Worm (Caenorhabditis elegans): Measurements from ENCODE around the gene clec-125.

The clec-125 gene

DNA sequence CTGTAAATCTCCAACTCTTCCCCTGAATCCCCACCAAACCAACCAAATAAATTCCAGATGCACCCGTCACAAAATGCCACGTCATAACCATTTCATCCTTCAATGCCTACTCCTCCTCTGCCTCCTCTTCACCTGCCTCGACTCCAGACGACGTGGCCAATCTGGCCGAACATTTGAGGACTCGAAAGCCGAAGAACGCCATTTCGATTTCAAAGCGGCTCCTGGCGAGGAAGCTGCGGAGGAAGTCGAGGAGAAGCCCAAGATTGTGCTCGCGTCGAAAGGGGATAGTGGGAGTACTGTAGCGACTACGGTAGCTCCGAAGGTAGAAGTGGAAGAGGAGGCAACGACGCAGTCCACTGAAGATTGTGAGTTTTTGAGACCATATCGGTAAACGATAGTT is 41.6 kb downstream of the clec-125 start, which contains the start of gene lgc-45:
Gene lgc-45, plus strand, starts transcription at position 56 of the 400 bp plus-strand sequence.
- TF ChIP-seq K11D2.4 (GFP tag; IDR thresholded peaks at IDR 0.05) (no peak), zfh-2 (GFP tag; conservative IDR thresholded peaks at IDR 0.05) (peak; percentile 72)

DNA sequence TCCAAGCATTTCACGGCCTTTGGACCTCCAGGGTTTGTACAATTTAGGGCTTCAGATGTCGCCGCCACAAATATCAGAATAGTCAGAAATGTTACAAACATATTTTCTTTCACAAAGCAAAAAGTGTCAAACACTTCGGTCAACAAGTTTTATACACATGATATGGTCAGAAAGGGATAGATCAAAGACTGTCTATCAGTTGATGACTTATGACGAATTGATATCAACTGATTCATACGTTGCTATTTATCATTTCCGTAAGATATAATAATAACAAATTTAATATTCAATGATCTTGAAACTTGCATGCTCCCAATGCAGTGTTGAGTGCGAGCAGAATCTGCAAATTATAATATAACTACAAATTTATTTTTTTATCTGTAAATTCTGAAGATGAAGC is 44.8 kb downstream of the clec-125 start, which contains the start of gene W10G11.1:
Gene W10G11.1, minus strand, starts transcription at position 101 of the 400 bp plus-strand sequence.
- no peak for TF ChIP-seq atf-7 (tag; optimal IDR thresholded peaks at IDR 0.05)
- no peak for TF ChIP-seq T26A5.8 (tag; optimal IDR thresholded peaks at IDR 0.05)
- no peak for TF ChIP-seq snpc-1.3 (tag; optimal IDR thresholded peaks at IDR 0.05; ENCODE audit: insufficient read depth)
- no peak for TF ChIP-seq sea-2 (GFP tag; IDR thresholded peaks at IDR 0.05)
- no peak for TF ChIP-seq F52B5.7 (tag; optimal IDR thresholded peaks at IDR 0.05)
- TF ChIP-seq lir-1 (GFP tag; conservative IDR thresholded peaks at IDR 0.05) = no peak
- TF ChIP-seq repo-1 (tag; optimal IDR thresholded peaks at IDR 0.05) = no peak

DNA sequence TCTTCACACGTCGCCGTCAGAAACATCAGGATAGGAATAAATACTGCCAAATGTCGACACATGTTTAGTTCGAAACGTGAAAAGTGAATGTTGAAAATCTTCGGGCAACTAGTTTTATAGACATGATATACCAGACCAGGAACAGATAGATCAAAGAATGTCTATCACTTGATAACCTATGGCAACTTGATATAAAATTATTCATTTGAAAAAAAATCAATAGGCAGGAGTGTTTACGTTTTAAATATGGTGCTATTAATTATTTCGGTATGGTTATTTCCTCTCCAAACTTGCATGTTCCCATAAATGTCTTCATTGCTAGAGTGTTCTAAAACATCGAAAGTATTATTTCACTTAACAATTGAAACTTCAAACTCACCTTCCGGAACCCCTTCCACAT is 45.8 kb downstream of the clec-125 start, which contains the start of gene W10G11.2:
Gene W10G11.2, minus strand, starts transcription at position 101 of the 400 bp plus-strand sequence.
- TF ChIP-seq unc-62 (GFP tag; optimal IDR thresholded peaks at IDR 0.05) = no peak
- TF ChIP-seq ceh-58 (GFP tag; IDR thresholded peaks at IDR 0.05) = no peak
- no peak for TF ChIP-seq hlh-12 (tag; optimal IDR thresholded peaks at IDR 0.05)
- no peak for TF ChIP-seq B0035.1 (tag; optimal IDR thresholded peaks at IDR 0.05)
- no peak for TF ChIP-seq nhr-179 (tag; optimal IDR thresholded peaks at IDR 0.05)
- TF ChIP-seq athp-1 (tag; optimal IDR thresholded peaks at IDR 0.05) = no peak
- no peak for TF ChIP-seq K12H6.12 (tag; optimal IDR thresholded peaks at IDR 0.05)
- TF ChIP-seq ztf-28 (GFP tag; IDR thresholded peaks at IDR 0.05) = no peak
- no peak for TF ChIP-seq mel-28 (tag; optimal IDR thresholded peaks at IDR 0.05; ENCODE audit: borderline replicate concordance)
- no peak for TF ChIP-seq sdz-38 (tag; optimal IDR thresholded peaks at IDR 0.05)
- no peak for TF ChIP-seq snpc-1.1 (tag; optimal IDR thresholded peaks at IDR 0.05; ENCODE audit: insufficient read depth)

DNA sequence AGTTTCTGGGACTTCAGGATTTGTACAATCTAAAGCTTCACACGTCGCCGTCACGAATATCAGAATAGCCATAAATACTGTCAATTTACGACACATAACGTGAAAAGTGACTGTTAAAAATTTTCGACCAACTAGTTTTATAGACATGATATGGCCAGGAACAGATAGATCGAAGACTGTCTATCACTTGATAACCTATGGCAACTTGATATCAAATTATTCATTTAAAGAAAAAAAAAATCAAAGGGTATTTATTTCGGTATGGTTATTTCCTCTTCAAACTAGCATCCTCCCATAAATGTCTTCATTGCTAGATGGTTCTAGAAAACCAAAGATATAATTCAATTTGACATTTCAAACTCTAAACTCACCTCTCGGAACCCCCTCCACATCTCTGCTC is 46.6 kb downstream of the clec-125 start, which contains the start of gene W10G11.3:
Gene W10G11.3, minus strand, starts transcription at position 101 of the 400 bp plus-strand sequence.
- TF ChIP-seq repo-1 (tag; optimal IDR thresholded peaks at IDR 0.05) (no peak), lag-1 (GFP tag; IDR thresholded peaks at IDR 0.05) (0 out of 2 replicates have a peak, but pooled peaks have one; percentile 31)

DNA sequence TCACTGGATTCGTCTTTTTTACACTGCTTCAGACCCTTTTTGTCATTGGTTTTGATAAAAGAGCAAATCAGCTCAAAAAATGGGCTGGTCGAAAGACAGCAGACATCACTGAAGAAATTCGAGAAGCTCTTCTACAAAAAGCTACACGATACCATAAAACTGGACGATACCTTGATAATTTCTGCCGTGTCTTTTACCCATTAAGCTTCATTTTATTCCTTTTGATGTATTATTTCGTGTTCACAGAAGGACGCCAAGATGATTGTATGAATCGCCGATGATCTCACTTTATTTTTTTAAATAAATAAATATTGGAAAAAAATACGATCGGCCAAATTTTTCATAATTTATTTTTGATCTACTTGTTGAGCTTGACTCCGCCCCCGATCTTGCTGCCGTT is 51.3 kb downstream of the clec-125 start:
- TF ChIP-seq tlf-1 (GFP tag; optimal IDR thresholded peaks at IDR 0.05) = no peak
- no peak for TF ChIP-seq lin-54 (GFP tag; optimal IDR thresholded peaks at IDR 0.05)
- TF ChIP-seq F37B4.10 (GFP tag; IDR thresholded peaks at IDR 0.05) = no peak
- TF ChIP-seq ztf-28 (GFP tag; IDR thresholded peaks at IDR 0.05) = no peak
- no peak for TF ChIP-seq T26A5.8 (tag; optimal IDR thresholded peaks at IDR 0.05)
- TF ChIP-seq Y67H2A.10 (GFP tag; conservative IDR thresholded peaks at IDR 0.05) = no peak
- TF ChIP-seq sptf-2 (GFP tag; optimal IDR thresholded peaks at IDR 0.05) = no peak
- TF ChIP-seq lsl-1 (GFP tag; optimal IDR thresholded peaks at IDR 0.05) = no peak
- TF ChIP-seq ztf-26 (tag; optimal IDR thresholded peaks at IDR 0.05) = no peak
- TF ChIP-seq Y56A3A.18 (GFP tag; IDR thresholded peaks at IDR 0.05) = no peak
- no peak for TF ChIP-seq dox-1 (GFP tag; IDR thresholded peaks at IDR 0.05)
- no peak for TF ChIP-seq B0019.2 (GFP tag; conservative IDR thresholded peaks at IDR 0.05)
- no peak for TF ChIP-seq nfyb-1 (GFP tag; IDR thresholded peaks at IDR 0.05)
- TF ChIP-seq F55B11.4 (tag; optimal IDR thresholded peaks at IDR 0.05; ENCODE audit: borderline replicate concordance, insufficient read depth) = no peak
- TF ChIP-seq nhr-90 (tag; optimal IDR thresholded peaks at IDR 0.05) = no peak
- TF ChIP-seq fkh-3 (tag; optimal IDR thresholded peaks at IDR 0.05) = no peak
- TF ChIP-seq Y53F4B.3 (GFP tag; IDR thresholded peaks at IDR 0.05) = no peak
